Worm (Caenorhabditis elegans): ENCODE measurements around the gene F44E7.3.

ce11 chrV:5730783-5731182, 41.0 kb upstream of the F44E7.3 start, which contains the start of gene K09H11.15:
- TF ChIP-seq sma-3 (GFP tag; optimal IDR thresholded peaks at IDR 0.05) (no peak), unc-62 (GFP tag; optimal IDR thresholded peaks at IDR 0.05) (no peak), snpc-4 (tag; optimal IDR thresholded peaks at IDR 0.05) (no peak)

Measured in whole organism, L2 larva.